Worm (Caenorhabditis elegans) whole organism, mixed stage, embryonic: ENCODE results near the gene kel-1.

Experiments
- blmp-1 ChIP-seq: fragments of 150-350 bp; optimal IDR thresholded peaks from 2 replicates; lab custom pipeline; 2014; ENCODE audit warnings: missing biosample characterization, missing genetic modification characterization
- nhr-76 ChIP-seq: sonication (generic microtip); optimal IDR thresholded peaks from 2 replicates; lab custom pipeline; 2017; ENCODE audit warnings: missing biosample characterization, missing genetic modification characterization
- pha-4 ChIP-seq: fragments of 150-350 bp; optimal IDR thresholded peaks from 2 replicates; lab custom pipeline; 2018; ENCODE audit warnings: missing biosample characterization, missing genetic modification reagents, missing genetic modification characterization
- snpc-4 ChIP-seq: fragments of 150-350 bp; optimal IDR thresholded peaks from 2 replicates; lab custom pipeline; 2014; ENCODE audit warnings: missing biosample characterization, missing genetic modification characterization
- unc-39 ChIP-seq: fragments of 150-350 bp; optimal IDR thresholded peaks from 2 replicates; lab custom pipeline; 2014; ENCODE audit warnings: missing biosample characterization, missing genetic modification characterization

ce11 chrII:11705787-11706186 is 17.0 kb downstream of the kel-1 start, which contains the start of gene VF13D12L.3:
- TF ChIP-seq nhr-76 (no peak), unc-39 (tag; lab: Kevin White, UChicago) (no peak), pha-4 (tag; lab: Kevin White, UChicago) (no peak), snpc-4 (tag; lab: Kevin White, UChicago) (no peak), blmp-1 (tag; lab: Kevin White, UChicago) (no peak)
